Worm (Caenorhabditis elegans) whole organism, L4/young adult: Measurements from ENCODE around the gene str-82.

Experiments
- W03F9.2 ChIP-seq: fragments of 150-350 bp; optimal IDR thresholded peaks from 2 replicates; lab custom pipeline; 2014; ENCODE audit warnings: missing biosample characterization, missing genetic modification characterization
- dao-5 ChIP-seq: sonication (generic microtip); optimal IDR thresholded peaks from 2 replicates; lab custom pipeline; 2016; ENCODE audit warnings: missing genotype, missing genetic modification characterization, moderate library complexity, missing compliant biosample characterization
- him-1 ChIP-seq: sonication (generic microtip); optimal IDR thresholded peaks from 2 replicates; lab custom pipeline; 2016; ENCODE audit warnings: missing genotype, missing genetic modification reagents, missing genetic modification characterization, missing compliant biosample characterization

The str-82 gene

ce11 chrV:3968929-3969328, 5.5 kb upstream of the str-82 start:
- no peak for TF ChIP-seq W03F9.2 (tag; lab: Kevin White, UChicago)

ce11 chrV:3969664-3970063, 4.8 kb upstream of the str-82 start:
- TF ChIP-seq dao-5 (no peak), him-1 (tag; lab: Kevin White, UChicago) (no peak), W03F9.2 (tag; lab: Kevin White, UChicago) (no peak)

ce11 chrV:3970410-3970809, 4.1 kb upstream of the str-82 start, which contains the start of gene cyp-34A9:
Gene cyp-34A9, minus strand, starts transcription at chrV:3970540.
- no peak for TF ChIP-seq dao-5

- TF ChIP-seq W03F9.2 (tag; lab: Kevin White, UChicago) (no peak), him-1 (tag; lab: Kevin White, UChicago) (no peak), dao-5 (no peak)
Observed at ce11 chrV:3972846-3973245, 1.6 kb upstream of the str-82 start, which contains the start of gene cyp-34A10. Gene cyp-34A10, minus strand, starts transcription at chrV:3972991.

ce11 chrV:3976964-3977363, 2.5 kb downstream of the str-82 start, which contains the start of gene str-83:
Gene str-83, plus strand, starts transcription at chrV:3977264.
- TF ChIP-seq him-1 (tag; lab: Kevin White, UChicago) (no peak), W03F9.2 (tag; lab: Kevin White, UChicago) (no peak), dao-5 (no peak)

- TF ChIP-seq him-1 (tag; lab: Kevin White, UChicago), result no peak
- no peak for TF ChIP-seq dao-5
- TF ChIP-seq W03F9.2 (tag; lab: Kevin White, UChicago), result no peak
Observed at ce11 chrV:3979053-3979452, 4.6 kb downstream of the str-82 start, which contains the start of gene nlp-34. Gene nlp-34, minus strand, starts transcription at chrV:3979134.

- TF ChIP-seq W03F9.2 (tag; lab: Kevin White, UChicago) (no peak), dao-5 (no peak), him-1 (tag; lab: Kevin White, UChicago) (no peak)
Observed at ce11 chrV:3979819-3980218, 5.4 kb downstream of the str-82 start, which contains the start of gene nlp-31. Gene nlp-31, plus strand, starts transcription at chrV:3980055.

- TF ChIP-seq him-1 (tag; lab: Kevin White, UChicago), result no peak
- TF ChIP-seq W03F9.2 (tag; lab: Kevin White, UChicago), result no peak
- no peak for TF ChIP-seq dao-5
Observed at ce11 chrV:3980228-3980933, 5.9 kb downstream of the str-82 start.

ce11 chrV:3981680-3982079, 7.2 kb downstream of the str-82 start, which contains the start of gene nlp-30:
Gene nlp-30, plus strand, starts transcription at chrV:3981980.
- TF ChIP-seq dao-5 (no peak), W03F9.2 (tag; lab: Kevin White, UChicago) (no peak), him-1 (tag; lab: Kevin White, UChicago) (no peak)

ce11 chrV:3984178-3984577, 9.7 kb downstream of the str-82 start, which contains the start of gene nlp-29:
Gene nlp-29, plus strand, starts transcription at chrV:3984425.
- TF ChIP-seq W03F9.2 (tag; lab: Kevin White, UChicago) (no peak), him-1 (tag; lab: Kevin White, UChicago) (no peak), dao-5 (no peak)

ce11 chrV:3985104-3985503, 10.6 kb downstream of the str-82 start:
- TF ChIP-seq W03F9.2 (tag; lab: Kevin White, UChicago) (no peak), dao-5 (no peak), him-1 (tag; lab: Kevin White, UChicago) (no peak)

- TF ChIP-seq W03F9.2 (tag; lab: Kevin White, UChicago) (no peak), dao-5 (no peak), him-1 (tag; lab: Kevin White, UChicago) (no peak)
Observed at ce11 chrV:3987616-3988015, 13.2 kb downstream of the str-82 start, which contains the start of gene nlp-28. Gene nlp-28, plus strand, starts transcription at chrV:3987900.

ce11 chrV:3989070-3989469, 14.6 kb downstream of the str-82 start, which contains the start of gene nlp-27:
Gene nlp-27, plus strand, starts transcription at chrV:3989378.
- no peak for TF ChIP-seq dao-5
- no peak for TF ChIP-seq W03F9.2 (tag; lab: Kevin White, UChicago)
- TF ChIP-seq him-1 (tag; lab: Kevin White, UChicago), result no peak

ce11 chrV:3992334-3992733, 17.9 kb downstream of the str-82 start:
- TF ChIP-seq dao-5 (no peak), W03F9.2 (tag; lab: Kevin White, UChicago) (no peak), him-1 (tag; lab: Kevin White, UChicago) (no peak)

ce11 chrV:3994048-3994447, 19.6 kb downstream of the str-82 start, which contains the start of gene K09D9.9:
Gene K09D9.9, minus strand, starts transcription at chrV:3994148.
- TF ChIP-seq dao-5 (no peak), W03F9.2 (tag; lab: Kevin White, UChicago) (no peak), him-1 (tag; lab: Kevin White, UChicago) (no peak)
